Worm (Caenorhabditis elegans) whole organism, early embryonic: ENCODE results near the gene lin-42.

Experiments
- B0310.2 ChIP-seq: sonication (generic microtip); optimal IDR thresholded peaks from 2 replicates; lab custom pipeline; 2016; ENCODE audit warnings: mild to moderate bottlenecking, missing genetic modification characterization, missing compliant biosample characterization
- F13C5.2 ChIP-seq: sonication (generic microtip); optimal IDR thresholded peaks from 2 replicates; lab custom pipeline; 2017; ENCODE audit warnings: mild to moderate bottlenecking, missing genetic modification characterization, inconsistent platforms, missing compliant biosample characterization
- aly-1 ChIP-seq: sonication (generic microtip); optimal IDR thresholded peaks from 2 replicates; lab custom pipeline; 2016; ENCODE audit warnings: missing genetic modification characterization, missing compliant biosample characterization
- ama-1 ChIP-seq: fragments of 150-350 bp; optimal IDR thresholded peaks from 2 replicates; lab custom pipeline; 2014
- ceh-13 ChIP-seq: fragments of 200-800 bp; sonication (Bioruptor generic); optimal IDR thresholded peaks from 2 replicates; lab custom pipeline; 2018; ENCODE audit warnings: mild to moderate bottlenecking, missing genetic modification characterization, missing compliant biosample characterization
- ceh-36 ChIP-seq: sonication (generic microtip); optimal IDR thresholded peaks from 2 replicates; lab custom pipeline; 2016; ENCODE audit warnings: missing genetic modification characterization, inconsistent platforms, missing compliant biosample characterization
- ets-7 ChIP-seq: sonication (generic microtip); optimal IDR thresholded peaks from 2 replicates; lab custom pipeline; 2016; ENCODE audit warnings: missing genotype, missing genetic modification characterization, missing compliant biosample characterization
- flt-1 ChIP-seq: fragments of 200-800 bp; sonication (Bioruptor generic); IDR thresholded peaks from 2 replicates; pipeline ENCODE4 v1.3.6; 2022; ENCODE audit warnings: missing genetic modification characterization, missing compliant biosample characterization
- hmbx-1 ChIP-seq: sonication (generic microtip); optimal IDR thresholded peaks from 2 replicates; lab custom pipeline; 2016; ENCODE audit warnings: mild to moderate bottlenecking, missing genetic modification characterization, missing compliant biosample characterization
- hmg-4 ChIP-seq: fragments of 200-800 bp; sonication (Bioruptor generic); optimal IDR thresholded peaks from 2 replicates; lab custom pipeline; 2018; ENCODE audit warnings: mild to moderate bottlenecking, missing genetic modification characterization, missing compliant biosample characterization
- hnd-1 ChIP-seq: sonication (generic microtip); optimal IDR thresholded peaks from 2 replicates; lab custom pipeline; 2016; ENCODE audit warnings: missing genetic modification characterization, missing compliant biosample characterization
- pes-1 ChIP-seq: fragments of 200-800 bp; sonication (Bioruptor generic); IDR thresholded peaks from 2 replicates; pipeline ENCODE4 v1.3.6; 2022; ENCODE audit warnings: missing genetic modification reagents, missing genetic modification characterization, missing compliant biosample characterization
- scrt-1 ChIP-seq: fragments of 200-800 bp; sonication (Bioruptor generic); IDR thresholded peaks from 2 replicates; pipeline ENCODE4 v1.3.6; 2022; ENCODE audit warnings: missing genetic modification characterization, missing compliant biosample characterization
- sea-1 ChIP-seq: fragments of 200-800 bp; sonication (Bioruptor generic); conservative IDR thresholded peaks from 2 replicates; pipeline ENCODE4 v1.3.6; 2022; ENCODE audit warnings: missing genetic modification characterization, missing compliant biosample characterization
- tbx-11 ChIP-seq: fragments of 200-800 bp; sonication (Bioruptor generic); IDR thresholded peaks from 2 replicates; pipeline ENCODE4 v1.3.6; 2022; ENCODE audit warnings: missing genetic modification characterization, missing compliant biosample characterization
- tbx-37 ChIP-seq: fragments of 200-800 bp; sonication (Bioruptor generic); conservative IDR thresholded peaks from 2 replicates; pipeline ENCODE4 v1.3.6; 2022; ENCODE audit warnings: missing genetic modification reagents, missing genetic modification characterization, missing compliant biosample characterization
- tra-4 ChIP-seq: sonication (generic microtip); optimal IDR thresholded peaks from 2 replicates; lab custom pipeline; 2017; ENCODE audit warnings: missing genetic modification characterization, missing compliant biosample characterization

The lin-42 gene

DNA sequence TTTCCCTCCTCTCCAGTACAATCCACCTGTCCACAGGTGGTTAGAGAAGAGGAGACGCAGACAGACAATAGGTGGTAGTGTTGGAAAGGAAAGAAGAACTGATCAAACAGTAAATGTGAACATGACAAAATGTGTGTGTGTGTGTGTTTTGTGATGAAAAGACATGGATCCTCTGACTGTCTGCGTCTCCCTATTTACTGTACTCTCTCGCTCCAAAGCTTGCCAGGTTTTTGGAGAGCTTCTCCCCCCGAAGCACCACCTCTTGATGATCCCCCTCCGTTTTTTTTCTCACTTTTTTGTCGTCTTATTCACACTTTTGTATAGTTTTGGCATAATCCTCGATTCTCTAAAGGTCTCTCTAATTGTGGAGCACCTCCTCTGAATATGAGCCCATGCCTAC, 34.9 kb downstream of the lin-42 start:
- TF ChIP-seq ets-7 (no peak), hmg-4 (GFP tag; lab: Kevin White, UChicago) (no peak), flt-1 (no peak), tra-4 (tag; lab: Kevin White, UChicago) (no peak), sea-1 (no peak), hnd-1 (tag; lab: Kevin White, UChicago) (no peak), pes-1 (GFP tag; lab: Robert Waterston, UW) (no peak), aly-1 (tag; lab: Kevin White, UChicago) (no peak), B0310.2 (tag; lab: Kevin White, UChicago) (no peak), ceh-13 (GFP tag; lab: Kevin White, UChicago) (no peak), tbx-37 (GFP tag; lab: Robert Waterston, UW) (no peak), hmbx-1 (tag; lab: Kevin White, UChicago) (no peak), scrt-1 (no peak)

DNA sequence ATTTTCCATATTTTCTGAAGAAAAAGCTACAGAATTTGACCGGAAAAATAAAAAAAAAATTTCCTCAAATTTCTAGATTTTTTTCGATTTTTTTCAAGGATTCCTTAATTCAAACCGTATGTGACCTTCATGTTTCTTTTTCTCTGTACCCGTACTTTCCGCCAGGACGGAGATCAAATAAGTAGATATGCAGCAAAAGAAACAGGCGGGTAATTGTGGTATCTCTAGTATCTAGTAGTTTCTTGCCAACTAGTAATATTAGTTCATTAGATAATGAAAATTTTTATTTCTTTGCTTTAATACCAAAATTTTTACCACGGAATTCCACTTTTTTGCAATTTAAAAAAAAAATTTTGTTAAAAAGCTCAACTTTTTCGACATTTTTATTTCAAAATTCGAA, 37.5 kb downstream of the lin-42 start:
- TF ChIP-seq F13C5.2: no peak
- no peak for TF ChIP-seq hnd-1 (tag; lab: Kevin White, UChicago)
- TF ChIP-seq sea-1: no peak
- no peak for TF ChIP-seq ceh-13 (GFP tag; lab: Kevin White, UChicago)
- no peak for TF ChIP-seq tbx-37 (GFP tag; lab: Robert Waterston, UW)

DNA sequence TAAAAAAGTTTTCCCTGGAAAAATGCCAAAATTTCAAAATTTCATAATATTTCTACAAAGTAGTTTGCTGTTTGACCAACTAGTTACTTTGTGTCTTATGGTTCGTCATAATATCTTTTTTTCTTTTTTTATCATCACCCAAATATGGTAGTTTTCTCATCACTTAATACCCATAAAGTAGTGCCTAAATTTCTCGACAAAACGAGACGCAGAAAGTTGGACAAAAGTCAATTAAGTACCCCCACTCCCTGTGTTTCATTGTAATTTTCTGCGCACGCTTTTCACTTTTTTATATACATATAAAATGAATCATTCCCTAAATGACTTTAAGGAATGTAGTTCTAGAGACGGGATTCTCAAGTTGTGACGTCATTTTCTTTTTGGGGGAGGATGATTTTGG, 48.6 kb downstream of the lin-42 start:
- TF ChIP-seq tbx-37 (GFP tag; lab: Robert Waterston, UW): no peak
- TF ChIP-seq B0310.2 (tag; lab: Kevin White, UChicago): no peak
- no peak for TF ChIP-seq hnd-1 (tag; lab: Kevin White, UChicago)
- TF ChIP-seq ceh-13 (GFP tag; lab: Kevin White, UChicago): no peak
- TF ChIP-seq sea-1: no peak
- TF ChIP-seq F13C5.2: no peak
- TF ChIP-seq hmbx-1 (tag; lab: Kevin White, UChicago): no peak
- no peak for TF ChIP-seq tra-4 (tag; lab: Kevin White, UChicago)
- no peak for TF ChIP-seq ets-7
- TF ChIP-seq ceh-36: no peak
- no peak for TF ChIP-seq tbx-11 (GFP tag; lab: Robert Waterston, UW)
- no peak for TF ChIP-seq flt-1
- TF ChIP-seq aly-1 (tag; lab: Kevin White, UChicago): no peak
- no peak for TF ChIP-seq pes-1 (GFP tag; lab: Robert Waterston, UW)
- no peak for TF ChIP-seq ama-1
- no peak for TF ChIP-seq hmg-4 (GFP tag; lab: Kevin White, UChicago)
- TF ChIP-seq scrt-1: no peak

DNA sequence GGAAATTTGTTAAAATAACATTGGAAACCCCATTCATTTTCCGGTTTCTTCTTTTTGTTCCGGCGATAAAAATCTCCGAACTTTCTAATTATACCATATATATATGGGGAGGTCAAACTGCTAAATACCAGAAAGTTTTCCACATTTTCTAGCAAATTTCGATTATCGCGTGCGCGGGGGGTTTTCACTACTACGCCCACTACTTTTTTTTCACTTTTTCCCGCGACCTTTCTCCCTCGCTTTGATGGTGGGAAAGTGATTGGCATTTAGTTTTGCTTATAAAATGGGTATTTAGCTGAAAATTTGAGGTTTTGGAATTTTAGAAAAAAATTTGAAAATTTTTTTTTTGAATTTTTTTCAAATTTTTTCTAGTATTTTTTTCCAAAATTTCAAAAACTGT, 52.2 kb downstream of the lin-42 start:
- TF ChIP-seq ama-1: no peak
- no peak for TF ChIP-seq tbx-11 (GFP tag; lab: Robert Waterston, UW)
- no peak for TF ChIP-seq pes-1 (GFP tag; lab: Robert Waterston, UW)
- TF ChIP-seq hnd-1 (tag; lab: Kevin White, UChicago): no peak
- no peak for TF ChIP-seq aly-1 (tag; lab: Kevin White, UChicago)
- no peak for TF ChIP-seq hmbx-1 (tag; lab: Kevin White, UChicago)
- no peak for TF ChIP-seq sea-1

DNA sequence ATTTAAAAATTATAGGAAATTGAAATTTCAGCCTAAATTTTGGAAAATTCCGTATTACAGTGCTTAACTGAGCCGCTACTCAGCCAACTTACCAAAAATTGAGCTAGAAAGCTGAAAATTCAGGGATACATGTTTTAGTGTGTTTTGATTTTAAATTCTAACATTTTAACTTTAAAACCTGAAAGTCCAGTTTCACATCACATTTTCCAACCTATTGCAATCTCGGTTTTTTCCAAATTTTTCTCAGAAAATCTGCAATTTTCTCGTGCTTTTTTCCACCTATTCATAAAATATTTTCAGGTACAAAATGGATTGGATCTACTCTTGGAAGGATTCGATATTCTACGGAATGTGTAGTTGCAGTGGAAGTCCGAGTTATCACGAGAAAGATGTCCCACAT, 55.1 kb downstream of the lin-42 start, which contains the start of gene F53A10.2:
Gene F53A10.2, plus strand, starts transcription at position 301 of the 400 bp plus-strand sequence.
- TF ChIP-seq ama-1 (no peak), sea-1 (no peak), flt-1 (no peak)

DNA sequence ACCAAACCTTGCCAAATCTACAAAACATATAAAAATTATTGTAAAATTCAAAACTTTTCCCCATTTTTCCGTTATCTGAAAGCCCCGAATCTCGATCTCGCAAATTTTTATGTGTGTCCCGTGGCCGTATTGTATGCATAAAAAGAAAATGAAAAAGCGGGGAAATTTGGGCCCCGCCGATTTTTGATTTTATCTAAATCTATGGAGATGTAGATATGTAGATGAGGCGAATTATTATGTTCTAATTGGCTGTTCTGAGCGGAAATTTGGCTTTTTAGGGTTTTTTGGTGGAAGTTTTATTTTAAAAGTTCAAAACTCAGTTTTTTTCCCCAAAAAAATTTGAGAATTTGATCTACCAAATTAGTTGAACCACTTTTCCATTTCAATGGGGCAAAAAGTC, 56.0 kb downstream of the lin-42 start:
- TF ChIP-seq aly-1 (tag; lab: Kevin White, UChicago): no peak

DNA sequence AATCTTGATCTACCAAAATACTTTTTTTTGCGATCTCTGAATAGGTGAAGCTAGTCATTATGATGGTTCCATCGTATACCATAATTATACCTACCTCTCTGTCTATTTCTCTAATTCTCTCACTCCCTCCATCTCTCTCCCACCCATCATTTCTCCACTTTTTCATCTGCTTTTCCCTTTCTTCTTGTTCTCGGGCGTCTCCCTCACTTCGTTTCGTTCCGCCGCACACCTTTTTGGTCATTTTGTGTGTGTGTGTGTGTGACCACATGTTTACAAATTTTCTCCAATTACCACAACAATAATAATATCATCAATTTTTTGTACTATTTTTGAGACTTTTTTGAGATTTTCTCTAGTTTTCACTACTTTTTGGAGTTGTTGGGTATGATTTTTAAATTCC, 60.3 kb downstream of the lin-42 start:
- TF ChIP-seq tra-4 (tag; lab: Kevin White, UChicago) (no peak), hmbx-1 (tag; lab: Kevin White, UChicago) (no peak), pes-1 (GFP tag; lab: Robert Waterston, UW) (no peak), scrt-1 (no peak), ceh-36 (no peak), F13C5.2 (no peak), B0310.2 (tag; lab: Kevin White, UChicago) (no peak), tbx-37 (GFP tag; lab: Robert Waterston, UW) (no peak), aly-1 (tag; lab: Kevin White, UChicago) (no peak), ceh-13 (GFP tag; lab: Kevin White, UChicago) (no peak), ama-1 (no peak)

DNA sequence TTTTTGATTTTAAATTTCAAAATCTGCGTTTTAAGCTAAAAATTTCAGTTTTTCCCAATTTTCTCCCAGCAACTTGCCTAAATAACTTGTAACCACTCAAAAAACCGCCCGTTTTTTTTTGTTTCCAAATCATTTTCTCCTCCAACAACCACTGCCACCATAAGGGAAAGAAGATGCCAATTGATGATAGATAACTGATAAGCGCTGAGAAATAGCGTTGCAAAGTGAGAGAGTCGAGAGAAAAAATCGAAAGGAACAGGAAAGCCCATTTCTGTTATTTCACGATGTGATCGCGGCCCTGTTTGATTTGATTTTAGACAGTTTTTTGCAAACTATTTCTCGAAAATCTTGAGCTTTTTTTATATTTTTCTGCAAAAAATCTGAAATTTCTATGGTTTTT, 62.5 kb downstream of the lin-42 start:
- no peak for TF ChIP-seq F13C5.2
- no peak for TF ChIP-seq tbx-37 (GFP tag; lab: Robert Waterston, UW)
- TF ChIP-seq B0310.2 (tag; lab: Kevin White, UChicago): no peak
- no peak for TF ChIP-seq ama-1
- TF ChIP-seq aly-1 (tag; lab: Kevin White, UChicago): no peak

DNA sequence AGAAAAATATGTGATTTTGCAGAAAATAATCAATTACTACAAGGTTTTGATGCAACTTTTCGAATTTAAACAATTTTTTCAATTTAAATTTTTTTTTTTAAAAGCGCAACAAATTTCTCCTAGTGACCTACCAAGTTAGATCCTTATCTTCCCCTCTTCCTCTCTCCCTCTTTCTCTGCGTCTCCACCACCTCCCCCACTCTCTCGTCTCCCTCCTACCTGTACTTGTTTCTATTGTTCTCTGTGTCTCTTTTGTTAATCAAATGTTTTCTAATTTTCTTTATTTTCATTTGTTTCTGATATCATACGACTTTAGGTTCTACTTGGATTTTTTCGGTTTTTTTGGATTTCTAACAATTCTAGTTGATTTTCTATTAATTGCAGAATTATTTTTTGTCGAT, 64.0 kb downstream of the lin-42 start:
- TF ChIP-seq hnd-1 (tag; lab: Kevin White, UChicago): no peak
